Worm (Caenorhabditis elegans) whole organism, early embryonic: ENCODE data around the gene mtx-2.

Experiments used
- B0310.2 ChIP-seq: sonication (generic microtip); optimal IDR thresholded peaks from 2 replicates; lab custom pipeline; 2016; ENCODE audit warnings: mild to moderate bottlenecking, missing genetic modification characterization, missing compliant biosample characterization
- F13C5.2 ChIP-seq: sonication (generic microtip); optimal IDR thresholded peaks from 2 replicates; lab custom pipeline; 2017; ENCODE audit warnings: mild to moderate bottlenecking, missing genetic modification characterization, inconsistent platforms, missing compliant biosample characterization
- aly-1 ChIP-seq: sonication (generic microtip); optimal IDR thresholded peaks from 2 replicates; lab custom pipeline; 2016; ENCODE audit warnings: missing genetic modification characterization, missing compliant biosample characterization
- ama-1 ChIP-seq: fragments of 150-350 bp; optimal IDR thresholded peaks from 2 replicates; lab custom pipeline; 2014
- ceh-13 ChIP-seq: fragments of 200-800 bp; sonication (Bioruptor generic); optimal IDR thresholded peaks from 2 replicates; lab custom pipeline; 2018; ENCODE audit warnings: mild to moderate bottlenecking, missing genetic modification characterization, missing compliant biosample characterization
- ceh-36 ChIP-seq: sonication (generic microtip); optimal IDR thresholded peaks from 2 replicates; lab custom pipeline; 2016; ENCODE audit warnings: missing genetic modification characterization, inconsistent platforms, missing compliant biosample characterization
- ets-7 ChIP-seq: sonication (generic microtip); optimal IDR thresholded peaks from 2 replicates; lab custom pipeline; 2016; ENCODE audit warnings: missing genotype, missing genetic modification characterization, missing compliant biosample characterization
- flt-1 ChIP-seq: fragments of 200-800 bp; sonication (Bioruptor generic); IDR thresholded peaks from 2 replicates; pipeline ENCODE4 v1.3.6; 2022; ENCODE audit warnings: missing genetic modification characterization, missing compliant biosample characterization
- hmbx-1 ChIP-seq: sonication (generic microtip); optimal IDR thresholded peaks from 2 replicates; lab custom pipeline; 2016; ENCODE audit warnings: mild to moderate bottlenecking, missing genetic modification characterization, missing compliant biosample characterization
- hmg-4 ChIP-seq: fragments of 200-800 bp; sonication (Bioruptor generic); optimal IDR thresholded peaks from 2 replicates; lab custom pipeline; 2018; ENCODE audit warnings: mild to moderate bottlenecking, missing genetic modification characterization, missing compliant biosample characterization
- hnd-1 ChIP-seq: sonication (generic microtip); optimal IDR thresholded peaks from 2 replicates; lab custom pipeline; 2016; ENCODE audit warnings: missing genetic modification characterization, missing compliant biosample characterization
- pes-1 ChIP-seq: fragments of 200-800 bp; sonication (Bioruptor generic); IDR thresholded peaks from 2 replicates; pipeline ENCODE4 v1.3.6; 2022; ENCODE audit warnings: missing genetic modification reagents, missing genetic modification characterization, missing compliant biosample characterization
- scrt-1 ChIP-seq: fragments of 200-800 bp; sonication (Bioruptor generic); IDR thresholded peaks from 2 replicates; pipeline ENCODE4 v1.3.6; 2022; ENCODE audit warnings: missing genetic modification characterization, missing compliant biosample characterization
- sea-1 ChIP-seq: fragments of 200-800 bp; sonication (Bioruptor generic); conservative IDR thresholded peaks from 2 replicates; pipeline ENCODE4 v1.3.6; 2022; ENCODE audit warnings: missing genetic modification characterization, missing compliant biosample characterization
- tbx-11 ChIP-seq: fragments of 200-800 bp; sonication (Bioruptor generic); IDR thresholded peaks from 2 replicates; pipeline ENCODE4 v1.3.6; 2022; ENCODE audit warnings: missing genetic modification characterization, missing compliant biosample characterization
- tbx-37 ChIP-seq: fragments of 200-800 bp; sonication (Bioruptor generic); conservative IDR thresholded peaks from 2 replicates; pipeline ENCODE4 v1.3.6; 2022; ENCODE audit warnings: missing genetic modification reagents, missing genetic modification characterization, missing compliant biosample characterization
- tra-4 ChIP-seq: sonication (generic microtip); optimal IDR thresholded peaks from 2 replicates; lab custom pipeline; 2017; ENCODE audit warnings: missing genetic modification characterization, missing compliant biosample characterization

Gene mtx-2

ce11 chrIII:7775983-7776440 is 12.6 kb upstream of the mtx-2 start, which contains the start of gene bath-15:
bath-15 (minus strand) TSS chrIII:7776033.
- TF ChIP-seq ama-1 (no peak), scrt-1 (GFP tag; lab: Robert Waterston, UW) (no peak), ceh-36 (tag; lab: Kevin White, UChicago) (no peak), tbx-11 (GFP tag; lab: Robert Waterston, UW) (no peak), B0310.2 (tag; lab: Kevin White, UChicago) (no peak), tbx-37 (GFP tag; lab: Robert Waterston, UW) (no peak), flt-1 (GFP tag; lab: Robert Waterston, UW) (no peak), aly-1 (no peak), F13C5.2 (tag; lab: Kevin White, UChicago) (no peak), hnd-1 (tag; lab: Kevin White, UChicago) (no peak)

ce11 chrIII:7773791-7774190 is 10.4 kb upstream of the mtx-2 start:
- TF ChIP-seq tbx-37 (GFP tag; lab: Robert Waterston, UW) (no peak), pes-1 (GFP tag; lab: Robert Waterston, UW) (no peak), sea-1 (no peak), tbx-11 (GFP tag; lab: Robert Waterston, UW) (no peak), ceh-13 (GFP tag; lab: Kevin White, UChicago) (no peak), scrt-1 (GFP tag; lab: Robert Waterston, UW) (no peak), hmg-4 (GFP tag; lab: Kevin White, UChicago) (no peak), tra-4 (tag; lab: Kevin White, UChicago) (no peak), aly-1 (no peak), flt-1 (GFP tag; lab: Robert Waterston, UW) (no peak), ets-7 (no peak), F13C5.2 (tag; lab: Kevin White, UChicago) (no peak), B0310.2 (tag; lab: Kevin White, UChicago) (no peak), ceh-36 (tag; lab: Kevin White, UChicago) (no peak), hmbx-1 (tag; lab: Kevin White, UChicago) (no peak), ama-1 (no peak), hnd-1 (tag; lab: Kevin White, UChicago) (no peak)

- TF ChIP-seq flt-1 (GFP tag; lab: Robert Waterston, UW) = no peak
- no peak for TF ChIP-seq B0310.2 (tag; lab: Kevin White, UChicago)
- TF ChIP-seq hnd-1 (tag; lab: Kevin White, UChicago) = no peak
- no peak for TF ChIP-seq tbx-37 (GFP tag; lab: Robert Waterston, UW)
- TF ChIP-seq tbx-11 (GFP tag; lab: Robert Waterston, UW) = no peak
- TF ChIP-seq F13C5.2 (tag; lab: Kevin White, UChicago) = no peak
- no peak for TF ChIP-seq aly-1
- TF ChIP-seq ama-1 = no peak
- TF ChIP-seq ets-7 = no peak
- no peak for TF ChIP-seq sea-1
- TF ChIP-seq hmg-4 (GFP tag; lab: Kevin White, UChicago) = no peak
- TF ChIP-seq ceh-13 (GFP tag; lab: Kevin White, UChicago) = no peak
- TF ChIP-seq tra-4 (tag; lab: Kevin White, UChicago) = no peak
- no peak for TF ChIP-seq pes-1 (GFP tag; lab: Robert Waterston, UW)
These were observed 9.5 kb upstream of the mtx-2 start, which contains the start of the genes ZK686.6 and ZK686.1 for ce11 chrIII:7772901-7773300. ZK686.6 (minus strand) TSS chrIII:7773001. ZK686.1 (plus strand) TSS chrIII:7773134.

- TF ChIP-seq pes-1 (GFP tag; lab: Robert Waterston, UW) (0 out of 2 replicates have a peak, but pooled peaks have one; percentile 24), flt-1 (GFP tag; lab: Robert Waterston, UW) (0 out of 2 replicates have a peak, but pooled peaks have one; percentile 15)
These were observed 7.6 kb upstream of the mtx-2 start for ce11 chrIII:7770986-7771385.

ce11 chrIII:7769965-7770364 is 6.6 kb upstream of the mtx-2 start, which contains the start of gene snu-23:
snu-23 (minus strand) TSS chrIII:7770120.
- TF ChIP-seq flt-1 (GFP tag; lab: Robert Waterston, UW) = no peak
- no peak for TF ChIP-seq aly-1
- TF ChIP-seq tra-4 (tag; lab: Kevin White, UChicago) = no peak

ce11 chrIII:7768963-7769362 is 5.6 kb upstream of the mtx-2 start, which contains the start of gene ZK686.3:
ZK686.3 (minus strand) TSS chrIII:7769063.
- TF ChIP-seq ama-1 (no peak), pes-1 (GFP tag; lab: Robert Waterston, UW) (no peak), tbx-11 (GFP tag; lab: Robert Waterston, UW) (no peak)

- TF ChIP-seq sea-1 = no peak
- TF ChIP-seq tbx-11 (GFP tag; lab: Robert Waterston, UW) = no peak
- no peak for TF ChIP-seq ceh-36 (tag; lab: Kevin White, UChicago)
These were observed 4.0 kb upstream of the mtx-2 start, which contains the start of gene ZK686.5 for ce11 chrIII:7767415-7767814. ZK686.5 (minus strand) TSS chrIII:7767515.

ce11 chrIII:7765974-7766373 is 2.6 kb upstream of the mtx-2 start, which contains the start of gene ZK686.2:
ZK686.2 (minus strand) TSS chrIII:7766052.
- TF ChIP-seq ama-1 (no peak), tbx-11 (GFP tag; lab: Robert Waterston, UW) (no peak), sea-1 (no peak)

- TF ChIP-seq hmg-4 (GFP tag; lab: Kevin White, UChicago) (no peak), ceh-36 (tag; lab: Kevin White, UChicago) (no peak), F13C5.2 (tag; lab: Kevin White, UChicago) (no peak), scrt-1 (GFP tag; lab: Robert Waterston, UW) (no peak), sea-1 (no peak), flt-1 (GFP tag; lab: Robert Waterston, UW) (no peak), pes-1 (GFP tag; lab: Robert Waterston, UW) (no peak), tra-4 (tag; lab: Kevin White, UChicago) (no peak), ama-1 (no peak), aly-1 (no peak), tbx-37 (GFP tag; lab: Robert Waterston, UW) (no peak), tbx-11 (GFP tag; lab: Robert Waterston, UW) (no peak), hmbx-1 (tag; lab: Kevin White, UChicago) (no peak), B0310.2 (tag; lab: Kevin White, UChicago) (no peak), ets-7 (no peak), hnd-1 (tag; lab: Kevin White, UChicago) (no peak)
These were observed 1.2 kb downstream of the mtx-2 start for ce11 chrIII:7762250-7762649.
